Fruit fly (Drosophila melanogaster): ENCODE measurements around the gene CG42717.
A peak's percentile ranks its signal among the peaks of the same experiment; 100 is the strongest.

Gene CG42717

DNA sequence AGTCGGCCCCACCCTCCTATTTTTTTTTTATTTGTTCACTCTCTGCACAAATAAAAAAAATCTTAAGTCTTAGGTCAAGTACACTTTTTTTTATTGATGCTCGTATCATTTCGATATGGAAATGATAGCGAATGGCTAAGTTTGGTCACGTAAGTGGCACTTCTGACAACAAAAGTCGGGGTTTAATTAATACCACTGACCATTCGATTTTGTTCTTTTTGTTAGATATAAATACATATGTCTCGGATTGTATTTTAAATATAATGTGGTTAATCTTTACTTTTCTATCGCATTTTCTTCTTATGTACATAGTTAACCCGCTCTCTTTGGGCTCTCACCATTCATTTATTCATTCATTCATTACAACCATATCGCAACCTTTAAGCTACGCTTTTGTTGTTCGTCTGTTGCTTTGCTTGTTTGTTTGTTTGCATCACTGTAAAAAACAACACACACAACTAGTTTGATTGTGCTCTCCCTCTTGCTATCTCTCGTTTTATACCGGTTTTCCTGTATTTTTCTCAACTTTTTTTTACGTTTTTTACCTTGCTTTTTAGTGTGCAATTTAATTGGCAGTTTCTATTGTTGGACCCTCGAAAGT is 30.8 kb downstream of the CG42717 start:
- TF ChIP-seq CG12768 (GFP tag; optimal IDR thresholded peaks at IDR 0.05) (peak; percentile 40), kay (GFP tag; ENCODE audit: borderline replicate concordance) (peak; percentile 94), pad (GFP tag; optimal IDR thresholded peaks at IDR 0.05) (no peak), Clk (GFP tag; optimal IDR thresholded peaks at IDR 0.05) (no peak), cnc (optimal IDR thresholded peaks at IDR 0.05) (no peak), Hr96 (GFP tag; optimal IDR thresholded peaks at IDR 0.05) (peak; percentile 20), CG11617 (GFP tag; optimal IDR thresholded peaks at IDR 0.05) (peak; percentile 60), CG14711 (tag; optimal IDR thresholded peaks at IDR 0.05) (no peak), CG7045 (GFP tag; optimal IDR thresholded peaks at IDR 0.05) (no peak), ovo (GFP tag; optimal IDR thresholded peaks at IDR 0.05) (peak; percentile 41), CG33017 (tag; optimal IDR thresholded peaks at IDR 0.05) (peak; percentile 79), Crg-1 (GFP tag; optimal IDR thresholded peaks at IDR 0.05) (no peak), Mnt (GFP tag; optimal IDR thresholded peaks at IDR 0.05) (no peak), tj (GFP tag; optimal IDR thresholded peaks at IDR 0.05) (no peak), bab1 (GFP tag; optimal IDR thresholded peaks at IDR 0.05) (no peak), CG1620 (GFP tag; optimal IDR thresholded peaks at IDR 0.05) (no peak), CG7101 (tag; optimal IDR thresholded peaks at IDR 0.05) (peak; percentile 50), CG5204 (GFP tag; optimal IDR thresholded peaks at IDR 0.05) (no peak), toe (GFP tag; optimal IDR thresholded peaks at IDR 0.05) (no peak), cic (GFP tag; optimal IDR thresholded peaks at IDR 0.05) (peak; percentile 55)

dm6 chr3L:16001164-16001679 is 31.8 kb downstream of the CG42717 start:
- peak; percentile 79 for TF ChIP-seq CG14711 (tag; optimal IDR thresholded peaks at IDR 0.05)
- TF ChIP-seq CG7045 (GFP tag; optimal IDR thresholded peaks at IDR 0.05) = peak; percentile 86
- peak; percentile 75 for TF ChIP-seq ovo (GFP tag; optimal IDR thresholded peaks at IDR 0.05)
- TF ChIP-seq CG7101 (tag; optimal IDR thresholded peaks at IDR 0.05) = peak; percentile 89
- peak; percentile 91 for TF ChIP-seq CG12768 (GFP tag; optimal IDR thresholded peaks at IDR 0.05)
- peak; percentile 57 for TF ChIP-seq Crg-1 (GFP tag; optimal IDR thresholded peaks at IDR 0.05)
- peak; percentile 89 for TF ChIP-seq toe (GFP tag; optimal IDR thresholded peaks at IDR 0.05)
- peak; percentile 80 for TF ChIP-seq CG11617 (GFP tag; optimal IDR thresholded peaks at IDR 0.05)
- TF ChIP-seq CG5204 (GFP tag; optimal IDR thresholded peaks at IDR 0.05) = peak; percentile 94
- peak; percentile 93 for TF ChIP-seq CG33017 (tag; optimal IDR thresholded peaks at IDR 0.05)
- TF ChIP-seq Mnt (GFP tag; optimal IDR thresholded peaks at IDR 0.05) = peak; percentile 57
- TF ChIP-seq kay (GFP tag; ENCODE audit: borderline replicate concordance) = no peak
- TF ChIP-seq tj (GFP tag; optimal IDR thresholded peaks at IDR 0.05) = peak; percentile 50
- peak; percentile 90 for TF ChIP-seq Hr96 (GFP tag; optimal IDR thresholded peaks at IDR 0.05)
- peak; percentile 47 for TF ChIP-seq CG1620 (GFP tag; optimal IDR thresholded peaks at IDR 0.05)
- peak; percentile 57 for TF ChIP-seq Clk (GFP tag; optimal IDR thresholded peaks at IDR 0.05)
- peak; percentile 45 for TF ChIP-seq bab1 (GFP tag; optimal IDR thresholded peaks at IDR 0.05)
- TF ChIP-seq cic (GFP tag; optimal IDR thresholded peaks at IDR 0.05) = peak; percentile 77
- TF ChIP-seq cnc (optimal IDR thresholded peaks at IDR 0.05) = no peak
- TF ChIP-seq pad (GFP tag; optimal IDR thresholded peaks at IDR 0.05) = peak; percentile 59

- TF ChIP-seq Crg-1 (GFP tag; optimal IDR thresholded peaks at IDR 0.05) (no peak), tj (GFP tag; optimal IDR thresholded peaks at IDR 0.05) (no peak), CG33017 (tag; optimal IDR thresholded peaks at IDR 0.05) (no peak), Clk (GFP tag; optimal IDR thresholded peaks at IDR 0.05) (no peak), Mnt (GFP tag; optimal IDR thresholded peaks at IDR 0.05) (no peak), bab1 (GFP tag; optimal IDR thresholded peaks at IDR 0.05) (no peak), toe (GFP tag; optimal IDR thresholded peaks at IDR 0.05) (no peak), CG7101 (tag; optimal IDR thresholded peaks at IDR 0.05) (no peak)
These were observed 33.5 kb downstream of the CG42717 start for dm6 chr3L:15999358-16000005.

dm6 chr3L:15998217-15998616 is 34.8 kb downstream of the CG42717 start:
- TF ChIP-seq toe (GFP tag; optimal IDR thresholded peaks at IDR 0.05) (no peak), CG14711 (tag; optimal IDR thresholded peaks at IDR 0.05) (no peak)

DNA sequence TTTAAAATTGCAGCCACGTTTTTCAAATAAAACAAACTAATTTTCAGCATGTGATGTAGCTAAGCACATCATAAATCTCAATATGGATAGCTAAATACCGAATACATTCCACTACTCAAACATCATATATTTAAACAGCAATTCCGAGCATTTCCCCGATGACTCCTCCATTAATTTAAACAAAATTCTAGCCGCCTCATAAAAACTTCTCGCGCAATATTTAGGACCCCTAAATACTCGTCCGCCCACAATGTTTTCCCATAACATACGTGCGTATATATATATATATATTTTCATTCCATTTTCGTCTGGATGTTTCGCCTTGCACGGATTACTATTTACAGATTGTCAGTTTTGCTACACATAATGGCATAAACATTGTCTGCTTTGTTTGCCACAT is 37.0 kb downstream of the CG42717 start:
- TF ChIP-seq CG5204 (GFP tag; optimal IDR thresholded peaks at IDR 0.05) (no peak), tj (GFP tag; optimal IDR thresholded peaks at IDR 0.05) (no peak), pad (GFP tag; optimal IDR thresholded peaks at IDR 0.05) (no peak), CG14711 (tag; optimal IDR thresholded peaks at IDR 0.05) (no peak), ovo (GFP tag; optimal IDR thresholded peaks at IDR 0.05) (no peak), Clk (GFP tag; optimal IDR thresholded peaks at IDR 0.05) (no peak), CG7045 (GFP tag; optimal IDR thresholded peaks at IDR 0.05) (no peak), Crg-1 (GFP tag; optimal IDR thresholded peaks at IDR 0.05) (no peak), CG7101 (tag; optimal IDR thresholded peaks at IDR 0.05) (no peak), CG1620 (GFP tag; optimal IDR thresholded peaks at IDR 0.05) (no peak), cnc (optimal IDR thresholded peaks at IDR 0.05) (no peak), CG33017 (tag; optimal IDR thresholded peaks at IDR 0.05) (no peak), kay (GFP tag; ENCODE audit: borderline replicate concordance) (no peak), cic (GFP tag; optimal IDR thresholded peaks at IDR 0.05) (no peak), Hr96 (GFP tag; optimal IDR thresholded peaks at IDR 0.05) (no peak)

dm6 chr3L:15988039-15988546 is 44.9 kb downstream of the CG42717 start, which contains the start of gene Hip14:
TSS of gene Hip14 (plus strand) at chr3L:15988236.
- TF ChIP-seq CG5204 (GFP tag; optimal IDR thresholded peaks at IDR 0.05) = no peak
- TF ChIP-seq CG33017 (tag; optimal IDR thresholded peaks at IDR 0.05) = peak; percentile 16
- TF ChIP-seq ovo (GFP tag; optimal IDR thresholded peaks at IDR 0.05) = no peak
- TF ChIP-seq Crg-1 (GFP tag; optimal IDR thresholded peaks at IDR 0.05) = peak; percentile 10
- peak; percentile 24 for TF ChIP-seq CG14711 (tag; optimal IDR thresholded peaks at IDR 0.05)
- TF ChIP-seq CG12768 (GFP tag; optimal IDR thresholded peaks at IDR 0.05) = peak; percentile 65
- TF ChIP-seq cnc (optimal IDR thresholded peaks at IDR 0.05) = no peak
- TF ChIP-seq Mnt (GFP tag; optimal IDR thresholded peaks at IDR 0.05) = no peak
- TF ChIP-seq CG11617 (GFP tag; optimal IDR thresholded peaks at IDR 0.05) = peak; percentile 51
- peak; percentile 58 for TF ChIP-seq CG7101 (tag; optimal IDR thresholded peaks at IDR 0.05)
- peak; percentile 16 for TF ChIP-seq cic (GFP tag; optimal IDR thresholded peaks at IDR 0.05)
- TF ChIP-seq toe (GFP tag; optimal IDR thresholded peaks at IDR 0.05) = no peak
- TF ChIP-seq Clk (GFP tag; optimal IDR thresholded peaks at IDR 0.05) = no peak
- peak; percentile 25 for TF ChIP-seq CG1620 (GFP tag; optimal IDR thresholded peaks at IDR 0.05)
- TF ChIP-seq CG7045 (GFP tag; optimal IDR thresholded peaks at IDR 0.05) = peak; percentile 12
- TF ChIP-seq pad (GFP tag; optimal IDR thresholded peaks at IDR 0.05) = peak; percentile 95
- no peak for TF ChIP-seq kay (GFP tag; ENCODE audit: borderline replicate concordance)
- no peak for TF ChIP-seq tj (GFP tag; optimal IDR thresholded peaks at IDR 0.05)
- TF ChIP-seq bab1 (GFP tag; optimal IDR thresholded peaks at IDR 0.05) = peak; percentile 11
- no peak for TF ChIP-seq Hr96 (GFP tag; optimal IDR thresholded peaks at IDR 0.05)
